Worm (Caenorhabditis elegans) whole organism, L2 larva: ENCODE results near the gene Y113G7A.22.

Source experiments
- lsy-2 ChIP-seq, 2 experiments: fragments of 150-350 bp in 1 of 2; sonication (generic microtip) in 1 of 2; optimal IDR thresholded peaks; 2 replicates each; lab custom pipeline; 2014 to 2017; ENCODE audit warnings: missing biosample characterization in 2 of 2, missing genetic modification characterization in 2 of 2
- mdl-1 ChIP-seq, 2 experiments: fragments of 150-350 bp in 1 of 2; sonication (generic microtip) in 1 of 2; optimal IDR thresholded peaks; 2 replicates each; lab custom pipeline; 2017; ENCODE audit warnings: missing biosample characterization in 2 of 2, missing genetic modification characterization in 2 of 2
- skn-1 ChIP-seq: sonication (generic microtip); optimal IDR thresholded peaks from 2 replicates; lab custom pipeline; 2017; ENCODE audit warnings: missing biosample characterization, missing genetic modification characterization
- snpc-4 ChIP-seq: fragments of 150-350 bp; optimal IDR thresholded peaks from 2 replicates; lab custom pipeline; 2014; ENCODE audit warnings: missing biosample characterization, missing genetic modification characterization

DNA sequence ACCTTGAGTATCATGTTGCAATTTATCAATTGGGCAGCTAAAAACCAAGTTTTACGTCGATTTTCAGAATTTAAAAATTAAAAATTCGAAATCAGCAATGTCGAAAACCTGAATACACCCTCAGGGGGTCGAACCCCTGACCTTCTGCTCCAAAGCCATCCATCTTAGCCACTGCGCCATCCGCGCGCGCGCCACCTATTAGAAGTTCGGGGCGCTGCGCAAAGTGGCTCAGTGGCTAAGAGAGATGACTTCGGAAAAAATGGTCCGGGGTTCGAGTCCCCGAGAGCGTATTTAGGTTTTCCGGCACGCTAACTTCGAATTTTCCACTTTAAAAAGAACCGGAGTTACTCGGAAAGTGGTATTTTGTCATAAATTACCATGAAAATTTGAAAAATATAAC lies 10.8 kb downstream of the Y113G7A.22 start:
- TF ChIP-seq lsy-2 (tag; optimal IDR thresholded peaks at IDR 0.05; lab: Kevin White, UChicago) (no peak), snpc-4 (tag; lab: Kevin White, UChicago) (no peak), mdl-1 (tag; optimal IDR thresholded peaks at IDR 0.05; lab: Kevin White, UChicago) (no peak), skn-1 (tag; lab: Kevin White, UChicago) (no peak)
